Fruit fly (Drosophila melanogaster) whole organism, embryonic: ENCODE data around the gene mRpL15.

ENCODE experiments used
- Bgb ChIP-seq: fragments of 200-800 bp; sonication (Bioruptor generic); IDR thresholded peaks from 2 replicates; pipeline ENCODE4 v1.3.6; 2022; ENCODE audit warnings: missing biosample characterization, missing genetic modification characterization; ENCODE audit not compliant: partially characterized antibody
- CG10274 ChIP-seq: fragments of 200-800 bp; sonication (Bioruptor generic); optimal IDR thresholded peaks from 3 replicates; lab custom pipeline; 2017; ENCODE audit warnings: missing biosample characterization, mild to moderate bottlenecking, missing genetic modification characterization
- CG10979 ChIP-seq: fragments of 200-800 bp; sonication (Bioruptor generic); optimal IDR thresholded peaks from 2 replicates; lab custom pipeline; 2018; ENCODE audit warnings: missing biosample characterization, mild to moderate bottlenecking, missing genetic modification characterization, moderate library complexity
- CG12104 ChIP-seq: fragments of 200-800 bp; sonication (Bioruptor generic); optimal IDR thresholded peaks from 3 replicates; lab custom pipeline; 2016; ENCODE audit warnings: missing biosample characterization, missing genetic modification characterization
- CG12659 ChIP-seq: fragments of 200-800 bp; sonication (Bioruptor generic); optimal IDR thresholded peaks from 3 replicates; lab custom pipeline; 2017; ENCODE audit warnings: mild to moderate bottlenecking, missing biosample characterization, missing genetic modification reagents, missing genetic modification characterization
- CG13894 ChIP-seq: fragments of 200-800 bp; sonication (Bioruptor generic); optimal IDR thresholded peaks from 3 replicates; lab custom pipeline; 2018; ENCODE audit warnings: missing biosample characterization, mild to moderate bottlenecking, missing genetic modification characterization, moderate library complexity
- CG17361 ChIP-seq: fragments of 200-800 bp; sonication (Bioruptor generic); IDR thresholded peaks from 3 replicates; pipeline ENCODE4 v1.3.6; 2022; ENCODE audit warnings: missing biosample characterization, missing genetic modification characterization
- CG17385 ChIP-seq: fragments of 200-800 bp; sonication (Bioruptor generic); optimal IDR thresholded peaks from 3 replicates; lab custom pipeline; 2018; ENCODE audit warnings: missing biosample characterization, mild to moderate bottlenecking, missing genetic modification characterization
- CG18011 ChIP-seq: fragments of 200-800 bp; sonication (Bioruptor generic); optimal IDR thresholded peaks from 2 replicates; lab custom pipeline; 2017; ENCODE audit warnings: missing biosample characterization, missing genetic modification characterization, mild to moderate bottlenecking, moderate library complexity, missing genotype
- CG18619 ChIP-seq: fragments of 200-800 bp; sonication (Bioruptor generic); optimal IDR thresholded peaks from 3 replicates; lab custom pipeline; 2017; ENCODE audit warnings: missing biosample characterization, mild to moderate bottlenecking, missing genetic modification characterization
- CG32532 ChIP-seq: fragments of 200-800 bp; sonication (Bioruptor generic); IDR thresholded peaks from 2 replicates; pipeline ENCODE4 v1.3.6; 2022; ENCODE audit warnings: missing biosample characterization, missing genetic modification characterization
- CG4404 ChIP-seq: fragments of 200-800 bp; sonication (Bioruptor generic); IDR thresholded peaks from 2 replicates; pipeline ENCODE4 v1.3.6; 2022; ENCODE audit warnings: missing biosample characterization, missing genetic modification characterization
- CG4854 ChIP-seq: fragments of 200-800 bp; sonication (Bioruptor generic); optimal IDR thresholded peaks from 2 replicates; lab custom pipeline; 2016; ENCODE audit warnings: missing biosample characterization, missing genetic modification characterization, inconsistent platforms
- CG6765 ChIP-seq: fragments of 200-800 bp; sonication (Bioruptor generic); optimal IDR thresholded peaks from 3 replicates; lab custom pipeline; 2017; ENCODE audit warnings: missing biosample characterization, mild to moderate bottlenecking, missing genetic modification characterization
- CG6854 ChIP-seq: fragments of 200-800 bp; sonication (Bioruptor generic); optimal IDR thresholded peaks from 3 replicates; lab custom pipeline; 2017; ENCODE audit warnings: missing biosample characterization, mild to moderate bottlenecking, missing genetic modification characterization
- CG7987 ChIP-seq: fragments of 200-800 bp; sonication (Bioruptor generic); optimal IDR thresholded peaks from 2 replicates; lab custom pipeline; 2018; ENCODE audit warnings: missing biosample characterization, mild to moderate bottlenecking, missing genetic modification characterization, moderate library complexity
- CG8290 ChIP-seq, 3 experiments: fragments of 200-800 bp; sonication (Bioruptor generic); optimal IDR thresholded peaks; 2 replicates each; lab custom pipeline; 2016 to 2019; ENCODE audit warnings: missing biosample characterization in 3 of 3, missing genetic modification characterization in 3 of 3, mild to moderate bottlenecking in 2 of 3, moderate library complexity in 1 of 3
- CG8944 ChIP-seq: fragments of 200-800 bp; sonication (Bioruptor generic); optimal IDR thresholded peaks from 3 replicates; lab custom pipeline; 2016; ENCODE audit warnings: missing biosample characterization, missing genetic modification characterization
- CG9727 ChIP-seq: fragments of 200-800 bp; sonication (Bioruptor generic); optimal IDR thresholded peaks from 3 replicates; lab custom pipeline; 2017; ENCODE audit warnings: missing biosample characterization, mild to moderate bottlenecking, missing genetic modification characterization
- Elba2 ChIP-seq: fragments of 200-800 bp; sonication (Bioruptor generic); optimal IDR thresholded peaks from 3 replicates; lab custom pipeline; 2016; ENCODE audit warnings: missing biosample characterization, missing genetic modification characterization
- Gsc ChIP-seq: fragments of 200-800 bp; sonication (Bioruptor generic); IDR thresholded peaks from 2 replicates; pipeline ENCODE4 v1.3.6; 2022; ENCODE audit warnings: missing biosample characterization, missing genetic modification characterization
- HmgZ ChIP-seq: fragments of 200-800 bp; sonication (Bioruptor generic); optimal IDR thresholded peaks from 2 replicates; lab custom pipeline; 2018; ENCODE audit warnings: missing biosample characterization, mild to moderate bottlenecking, missing genetic modification characterization
- Sin3A ChIP-seq: fragments of >200 bp; optimal IDR thresholded peaks from 2 replicates; lab custom pipeline; 2018
- Sry-δ ChIP-seq: fragments of 200-800 bp; sonication (Bioruptor generic); optimal IDR thresholded peaks from 2 replicates; lab custom pipeline; 2016; ENCODE audit warnings: missing biosample characterization, missing genetic modification characterization
- Ssrp ChIP-seq: fragments of 200-800 bp; sonication (Bioruptor generic); optimal IDR thresholded peaks from 2 replicates; lab custom pipeline; 2018; ENCODE audit warnings: missing biosample characterization, mild to moderate bottlenecking, missing genetic modification characterization, moderate library complexity
- ac ChIP-seq: fragments of 200-800 bp; sonication (Bioruptor generic); optimal IDR thresholded peaks from 3 replicates; lab custom pipeline; 2017; ENCODE audit warnings: missing biosample characterization, mild to moderate bottlenecking, missing genetic modification characterization
- al ChIP-seq: fragments of 200-800 bp; sonication (Bioruptor generic); IDR thresholded peaks from 2 replicates; pipeline ENCODE4 v1.3.6; 2022; ENCODE audit warnings: missing biosample characterization, missing genetic modification characterization
- amos ChIP-seq: fragments of 200-800 bp; sonication (Bioruptor generic); IDR thresholded peaks from 2 replicates; pipeline ENCODE4 v1.3.6; 2022; ENCODE audit warnings: missing biosample characterization, missing genetic modification characterization; ENCODE audit not compliant: partially characterized antibody
- aop ChIP-seq: fragments of 200-800 bp; sonication (Bioruptor generic); IDR thresholded peaks from 2 replicates; pipeline ENCODE4 v1.3.6; 2022; ENCODE audit warnings: missing biosample characterization, missing genetic modification characterization
- cad ChIP-seq: fragments of >200 bp; optimal IDR thresholded peaks from 2 replicates; lab custom pipeline; 2017; ENCODE audit warnings: missing biosample characterization, missing genetic modification characterization
- cg ChIP-seq: fragments of 200-800 bp; sonication (Bioruptor generic); optimal IDR thresholded peaks from 3 replicates; lab custom pipeline; 2019; ENCODE audit warnings: missing biosample characterization, mild to moderate bottlenecking, missing genetic modification characterization, moderate library complexity
- chif ChIP-seq, 2 experiments: fragments of 200-800 bp; sonication (Bioruptor generic); optimal IDR thresholded peaks; 3 replicates each; lab custom pipeline; 2016; ENCODE audit warnings: missing biosample characterization in 2 of 2, missing genetic modification characterization in 2 of 2
- cwo ChIP-seq: fragments of 200-800 bp; sonication (Bioruptor generic); optimal IDR thresholded peaks from 3 replicates; lab custom pipeline; 2017; ENCODE audit warnings: missing biosample characterization, missing genetic modification characterization, mild to moderate bottlenecking, moderate library complexity, missing genetic modification reagents
- dpn ChIP-seq, 2 experiments: fragments of 200-800 bp; sonication (Bioruptor generic); optimal IDR thresholded peaks; 3 replicates each; lab custom pipeline; 2016; ENCODE audit warnings: missing biosample characterization in 2 of 2, missing genetic modification characterization in 2 of 2
- ewg ChIP-seq: fragments of 200-800 bp; sonication (Bioruptor generic); optimal IDR thresholded peaks from 3 replicates; lab custom pipeline; 2017; ENCODE audit warnings: mild to moderate bottlenecking, missing biosample characterization, missing genetic modification reagents, missing genetic modification characterization
- eyg ChIP-seq: fragments of 200-800 bp; sonication (Bioruptor generic); optimal IDR thresholded peaks from 3 replicates; lab custom pipeline; 2016; ENCODE audit warnings: missing biosample characterization, missing genetic modification characterization
- gcm ChIP-seq: fragments of 200-800 bp; sonication (Bioruptor generic); optimal IDR thresholded peaks from 2 replicates; lab custom pipeline; 2019; ENCODE audit warnings: missing biosample characterization, mild to moderate bottlenecking, missing genetic modification characterization, moderate library complexity
- gem ChIP-seq: fragments of 200-800 bp; sonication (Bioruptor generic); optimal IDR thresholded peaks from 2 replicates; lab custom pipeline; 2019; ENCODE audit warnings: missing biosample characterization, mild to moderate bottlenecking, missing genetic modification characterization, moderate library complexity
- mam ChIP-seq: fragments of 200-800 bp; sonication (Bioruptor generic); optimal IDR thresholded peaks from 3 replicates; lab custom pipeline; 2016; ENCODE audit warnings: missing biosample characterization, missing genetic modification characterization
- nom ChIP-seq: fragments of 200-800 bp; sonication (Bioruptor generic); optimal IDR thresholded peaks from 2 replicates; lab custom pipeline; 2017; ENCODE audit warnings: missing biosample characterization, missing genetic modification characterization, mild to moderate bottlenecking, moderate library complexity, missing genetic modification reagents
- pan ChIP-seq, 4 experiments: fragments of >200 bp in 3 of 4; fragments of 200-800 bp in 1 of 4; sonication (Bioruptor generic) in 1 of 4; optimal IDR thresholded peaks in 3 of 4; IDR thresholded peaks in 1 of 4; 2 replicates each; pipeline versions ENCODE4 v1.3.6 to Lab custom; 2017 to 2022; ENCODE audit warnings: missing biosample characterization in 2 of 4, missing genetic modification characterization in 2 of 4, mixed read lengths in 1 of 4
- run ChIP-seq: fragments of 200-800 bp; sonication (Bioruptor generic); optimal IDR thresholded peaks from 3 replicates; lab custom pipeline; 2018; ENCODE audit warnings: missing biosample characterization, mild to moderate bottlenecking, missing genetic modification characterization
- tx ChIP-seq: fragments of 200-800 bp; sonication (Bioruptor generic); optimal IDR thresholded peaks from 2 replicates; lab custom pipeline; 2016; ENCODE audit warnings: missing biosample characterization, missing genetic modification characterization
- unpg ChIP-seq: fragments of 200-800 bp; sonication (Bioruptor generic); optimal IDR thresholded peaks from 3 replicates; lab custom pipeline; 2018; ENCODE audit warnings: missing biosample characterization, mild to moderate bottlenecking, missing genetic modification characterization, moderate library complexity
- z ChIP-seq: fragments of 200-800 bp; sonication (Bioruptor generic); IDR thresholded peaks from 3 replicates; pipeline ENCODE4 v1.3.6; 2022; ENCODE audit warnings: missing biosample characterization, missing genetic modification characterization

The mRpL15 gene

dm6 chr3L:20452813-20453682, 17.0 kb upstream of the mRpL15 start, which contains the start of gene CG5199 (continued):
- TF ChIP-seq Ssrp (tag; lab: Kevin White, UChicago) (peak; percentile 81), CG12659 (GFP tag; lab: Kevin White, UChicago) (peak; percentile 77), Elba2 (GFP tag; lab: Kevin White, UChicago) (no peak), CG18619 (peak; percentile 55), Sry-δ (GFP tag; lab: Kevin White, UChicago) (peak; percentile 89), CG17361 (GFP tag; lab: Robert Waterston, UW) (peak; percentile 90), ewg (peak; percentile 29), CG18011 (no peak), CG4854 (GFP tag; lab: Kevin White, UChicago) (no peak), dpn (GFP tag; optimal IDR thresholded peaks at IDR 0.05; lab: Kevin White, UChicago) (peak; percentile 12 to 53), z (GFP tag; lab: Robert Waterston, UW) (no peak), CG17385 (GFP tag; lab: Kevin White, UChicago) (peak; percentile 36), CG13894 (tag; lab: Kevin White, UChicago) (no peak), CG7987 (GFP tag; lab: Kevin White, UChicago) (no peak), CG6765 (peak; percentile 58), CG10274 (GFP tag; lab: Kevin White, UChicago) (peak; percentile 20), CG4404 (GFP tag; lab: Robert Waterston, UW) (peak; percentile 69; the same call in 1 of the 2 replicates), eyg (GFP tag; lab: Kevin White, UChicago) (no peak), CG10979 (tag; lab: Kevin White, UChicago) (peak; percentile 59), ac (GFP tag; lab: Kevin White, UChicago) (no peak), CG8290 (GFP tag; optimal IDR thresholded peaks at IDR 0.05; lab: Kevin White, UChicago) (peak; percentile 30), CG8290 (tag; optimal IDR thresholded peaks at IDR 0.05; lab: Kevin White, UChicago) (no peak), HmgZ (tag; lab: Kevin White, UChicago) (no peak), gem (peak; percentile 91), Sin3A (peak; percentile 58), chif (GFP tag; optimal IDR thresholded peaks at IDR 0.05; lab: Kevin White, UChicago) (peak in 1 of 2 experiments; percentile 29), amos (GFP tag; lab: Robert Waterston, UW) (peak; percentile 88), run (tag; lab: Kevin White, UChicago) (no peak), cad (GFP tag; lab: Kevin White, UChicago) (no peak), gcm (GFP tag; lab: Kevin White, UChicago) (peak; percentile 49), Bgb (GFP tag; lab: Robert Waterston, UW) (peak; percentile 75), al (GFP tag; lab: Robert Waterston, UW) (0 out of 2 replicates have a peak, but pooled peaks have one; percentile 11), CG12104 (GFP tag; lab: Kevin White, UChicago) (peak; percentile 49), aop (no peak), CG8944 (GFP tag; lab: Kevin White, UChicago) (peak; percentile 11), unpg (GFP tag; lab: Kevin White, UChicago) (peak; percentile 66), Gsc (no peak), cg (GFP tag; lab: Kevin White, UChicago) (no peak), tx (GFP tag; lab: Kevin White, UChicago) (no peak), CG6854 (GFP tag; lab: Kevin White, UChicago) (no peak), CG9727 (peak; percentile 87), CG32532 (GFP tag; lab: Robert Waterston, UW) (peak; percentile 49; the same call in 1 of the 2 replicates), cwo (peak; percentile 41), nom (GFP tag; lab: Kevin White, UChicago) (no peak), pan (optimal IDR thresholded peaks at IDR 0.05; lab: Kevin White, UChicago) (no peak), pan (GFP tag; optimal IDR thresholded peaks at IDR 0.05 in 1 of 2, IDR thresholded peaks at IDR 0.05 in 1 of 2) (peak in 1 of 2 experiments; percentile 65), mam (peak; percentile 82)
- TF ChIP-seq, all 482 proteins: peak for 275
